Fruit fly (Drosophila melanogaster) whole organism, embryonic: ENCODE data around the gene CG4972.

Experiments
- Antp ChIP-seq: fragments of 200-800 bp; sonication (Bioruptor generic); optimal IDR thresholded peaks from 3 replicates; lab custom pipeline; 2016; ENCODE audit warnings: missing biosample characterization, missing genetic modification characterization
- Awh ChIP-seq: fragments of 200-800 bp; sonication (Bioruptor generic); IDR thresholded peaks from 2 replicates; pipeline ENCODE4, ENCODE4 v1.3.6; 2022; ENCODE audit warnings: missing biosample characterization, missing genetic modification characterization
- B-H1 ChIP-seq: fragments of 200-800 bp; sonication (Bioruptor generic); IDR thresholded peaks from 3 replicates; pipeline ENCODE4 v1.3.6; 2022; ENCODE audit warnings: missing biosample characterization, missing genetic modification characterization
- CG10462 ChIP-seq: fragments of 200-800 bp; sonication (Bioruptor generic); optimal IDR thresholded peaks from 2 replicates; lab custom pipeline; 2016; ENCODE audit warnings: missing biosample characterization, missing genetic modification characterization
- CG11695 ChIP-seq: fragments of 200-800 bp; sonication (Bioruptor generic); IDR thresholded peaks from 3 replicates; pipeline ENCODE4 v1.3.6; 2022; ENCODE audit warnings: missing biosample characterization, missing genetic modification characterization
- CG12071 ChIP-seq: fragments of 200-800 bp; sonication (Bioruptor generic); optimal IDR thresholded peaks from 3 replicates; lab custom pipeline; 2018; ENCODE audit warnings: missing biosample characterization, mild to moderate bottlenecking, missing genetic modification characterization
- CG12744 ChIP-seq: fragments of 200-800 bp; sonication (Bioruptor generic); optimal IDR thresholded peaks from 2 replicates; lab custom pipeline; 2016; ENCODE audit warnings: missing biosample characterization, missing genetic modification characterization
- CG14965 ChIP-seq: fragments of 200-800 bp; sonication (Bioruptor generic); optimal IDR thresholded peaks from 2 replicates; lab custom pipeline; 2016; ENCODE audit warnings: missing biosample characterization, missing genetic modification characterization, borderline replicate concordance
- CG15011 ChIP-seq: fragments of 200-800 bp; sonication (Bioruptor generic); optimal IDR thresholded peaks from 3 replicates; lab custom pipeline; 2018; ENCODE audit warnings: missing biosample characterization, mild to moderate bottlenecking, missing genetic modification characterization
- CG15479 ChIP-seq: fragments of 200-800 bp; sonication (Bioruptor generic); optimal IDR thresholded peaks from 3 replicates; lab custom pipeline; 2019; ENCODE audit warnings: missing biosample characterization, mild to moderate bottlenecking, missing genetic modification characterization, moderate library complexity
- CG15601 ChIP-seq: fragments of 200-800 bp; sonication (Bioruptor generic); optimal IDR thresholded peaks from 3 replicates; lab custom pipeline; 2019; ENCODE audit warnings: missing biosample characterization, mild to moderate bottlenecking, missing genetic modification characterization, moderate library complexity
- CG2678 ChIP-seq: fragments of 200-800 bp; sonication (Bioruptor generic); optimal IDR thresholded peaks from 3 replicates; lab custom pipeline; 2019; ENCODE audit warnings: missing biosample characterization, mild to moderate bottlenecking, missing genetic modification characterization, moderate library complexity
- CG3281 ChIP-seq: fragments of 200-800 bp; sonication (Bioruptor generic); optimal IDR thresholded peaks from 3 replicates; lab custom pipeline; 2017; ENCODE audit warnings: missing biosample characterization, mild to moderate bottlenecking, missing genetic modification characterization
- CG42726 ChIP-seq: fragments of 200-800 bp; sonication (Bioruptor generic); IDR thresholded peaks from 2 replicates; pipeline ENCODE4 v1.3.6; 2022; ENCODE audit warnings: missing biosample characterization, missing genetic modification characterization; ENCODE audit not compliant: partially characterized antibody
- CG4328 ChIP-seq: fragments of 200-800 bp; sonication (Bioruptor generic); optimal IDR thresholded peaks from 3 replicates; lab custom pipeline; 2017; ENCODE audit warnings: missing biosample characterization, missing genetic modification reagents, missing genetic modification characterization
- CG43689 ChIP-seq: fragments of 200-800 bp; sonication (Bioruptor generic); IDR thresholded peaks from 2 replicates; pipeline ENCODE4 v1.3.6; 2022; ENCODE audit warnings: missing biosample characterization, missing genetic modification characterization
- CG6254 ChIP-seq: fragments of 200-800 bp; sonication (Bioruptor generic); optimal IDR thresholded peaks from 3 replicates; lab custom pipeline; 2017; ENCODE audit warnings: mild to moderate bottlenecking, missing biosample characterization, missing genetic modification reagents, missing genetic modification characterization
- CG6689 ChIP-seq: fragments of 200-800 bp; sonication (Bioruptor generic); IDR thresholded peaks from 2 replicates; pipeline ENCODE4 v1.3.6; 2022; ENCODE audit warnings: missing biosample characterization, missing genetic modification characterization
- CG6813 ChIP-seq: fragments of 200-800 bp; sonication (Bioruptor generic); optimal IDR thresholded peaks from 2 replicates; lab custom pipeline; 2017; ENCODE audit warnings: missing biosample characterization, missing genetic modification characterization, mild to moderate bottlenecking, moderate library complexity, missing genetic modification reagents
- CG7839 ChIP-seq: fragments of 200-800 bp; sonication (Bioruptor generic); optimal IDR thresholded peaks from 3 replicates; lab custom pipeline; 2018; ENCODE audit warnings: missing biosample characterization, mild to moderate bottlenecking, missing genetic modification characterization, moderate library complexity
- CG7928 ChIP-seq: fragments of 200-800 bp; sonication (Bioruptor generic); optimal IDR thresholded peaks from 2 replicates; lab custom pipeline; 2017; ENCODE audit warnings: missing biosample characterization, mild to moderate bottlenecking, missing genetic modification characterization
- CG8388 ChIP-seq: fragments of 200-800 bp; sonication (Bioruptor generic); optimal IDR thresholded peaks from 2 replicates; lab custom pipeline; 2019; ENCODE audit warnings: missing biosample characterization, mild to moderate bottlenecking, missing genetic modification characterization, moderate library complexity
- CG9609 ChIP-seq: fragments of 200-800 bp; sonication (Bioruptor generic); optimal IDR thresholded peaks from 3 replicates; lab custom pipeline; 2016; ENCODE audit warnings: missing biosample characterization, missing genetic modification characterization
- CG9932 ChIP-seq: fragments of 200-800 bp; sonication (Bioruptor generic); IDR thresholded peaks from 2 replicates; pipeline ENCODE4 v1.3.6; 2022; ENCODE audit warnings: missing biosample characterization, missing genetic modification characterization
- Dad ChIP-seq: fragments of 200-800 bp; sonication (Bioruptor generic); optimal IDR thresholded peaks from 3 replicates; lab custom pipeline; 2016; ENCODE audit warnings: missing biosample characterization, missing genetic modification characterization
- Dref ChIP-seq: fragments of 200-800 bp; sonication (Bioruptor generic); IDR thresholded peaks from 2 replicates; pipeline ENCODE4 v1.3.6; 2022; ENCODE audit warnings: missing biosample characterization, missing genetic modification characterization
- Elba2 ChIP-seq: fragments of 200-800 bp; sonication (Bioruptor generic); optimal IDR thresholded peaks from 3 replicates; lab custom pipeline; 2016; ENCODE audit warnings: missing biosample characterization, missing genetic modification characterization
- Ets97D ChIP-seq: fragments of 200-800 bp; sonication (Bioruptor generic); optimal IDR thresholded peaks from 3 replicates; lab custom pipeline; 2016; ENCODE audit warnings: missing biosample characterization, missing genetic modification characterization
- HLHmδ ChIP-seq: fragments of 200-800 bp; sonication (Bioruptor generic); optimal IDR thresholded peaks from 2 replicates; lab custom pipeline; 2018; ENCODE audit warnings: missing biosample characterization, mild to moderate bottlenecking, missing genetic modification characterization, moderate library complexity
- HmgD ChIP-seq: fragments of 200-800 bp; sonication (Bioruptor generic); optimal IDR thresholded peaks from 3 replicates; lab custom pipeline; 2016; ENCODE audit warnings: missing biosample characterization, missing genetic modification characterization
- HmgZ ChIP-seq: fragments of 200-800 bp; sonication (Bioruptor generic); optimal IDR thresholded peaks from 2 replicates; lab custom pipeline; 2018; ENCODE audit warnings: missing biosample characterization, mild to moderate bottlenecking, missing genetic modification characterization
- Hr51 ChIP-seq, 2 experiments: fragments of 200-800 bp; sonication (Bioruptor generic); optimal IDR thresholded peaks; 2 replicates in 1 of 2; 3 replicates in 1 of 2; lab custom pipeline; 2016 to 2018; ENCODE audit warnings: missing biosample characterization in 2 of 2, missing genetic modification characterization in 2 of 2, mild to moderate bottlenecking in 1 of 2, moderate library complexity in 1 of 2
- Jarid2 ChIP-seq: fragments of 200-800 bp; sonication (Bioruptor generic); optimal IDR thresholded peaks from 3 replicates; lab custom pipeline; 2017; ENCODE audit warnings: mild to moderate bottlenecking, missing biosample characterization, missing genetic modification reagents, missing genetic modification characterization
- MBD-R2 ChIP-seq: fragments of 200-800 bp; sonication (Bioruptor generic); IDR thresholded peaks from 2 replicates; pipeline ENCODE4 v1.3.6; 2022; ENCODE audit warnings: missing biosample characterization, missing genetic modification characterization
- Neu2 ChIP-seq: fragments of 200-800 bp; sonication (Bioruptor generic); optimal IDR thresholded peaks from 3 replicates; lab custom pipeline; 2016; ENCODE audit warnings: missing biosample characterization, missing genetic modification characterization, borderline replicate concordance
- Nf-YA ChIP-seq: fragments of 200-800 bp; sonication (Bioruptor generic); IDR thresholded peaks from 2 replicates; pipeline ENCODE4 v1.3.6; 2022; ENCODE audit warnings: missing biosample characterization, missing genetic modification characterization
- Nf-YC ChIP-seq: fragments of 200-800 bp; optimal IDR thresholded peaks from 3 replicates; lab custom pipeline; 2019; ENCODE audit warnings: missing biosample characterization, mild to moderate bottlenecking, missing genetic modification characterization, moderate library complexity
- Rfx ChIP-seq: fragments of 200-800 bp; sonication (Bioruptor generic); IDR thresholded peaks from 2 replicates; pipeline ENCODE4 v1.3.6; 2022; ENCODE audit warnings: missing biosample characterization, missing genetic modification characterization
- Six4 ChIP-seq: fragments of 200-800 bp; sonication (Bioruptor generic); optimal IDR thresholded peaks from 2 replicates; lab custom pipeline; 2016; ENCODE audit warnings: missing biosample characterization, missing genetic modification characterization
- Usf ChIP-seq: fragments of 200-800 bp; sonication (Bioruptor generic); optimal IDR thresholded peaks from 2 replicates; lab custom pipeline; 2017; ENCODE audit warnings: missing genotype, missing biosample characterization, missing genetic modification characterization
- Xbp1 ChIP-seq: fragments of 200-800 bp; sonication (Bioruptor generic); optimal IDR thresholded peaks from 3 replicates; lab custom pipeline; 2016; ENCODE audit warnings: missing biosample characterization, mild to moderate bottlenecking, missing genetic modification characterization
- ash1 ChIP-seq: fragments of 200-800 bp; sonication (Bioruptor generic); optimal IDR thresholded peaks from 2 replicates; lab custom pipeline; 2018; ENCODE audit warnings: missing biosample characterization, mild to moderate bottlenecking, missing genetic modification characterization
- az2 ChIP-seq: fragments of 200-800 bp; sonication (Bioruptor generic); optimal IDR thresholded peaks from 3 replicates; lab custom pipeline; 2016; ENCODE audit warnings: missing biosample characterization, missing genetic modification characterization
- crol ChIP-seq: fragments of 200-800 bp; sonication (Bioruptor generic); IDR thresholded peaks from 2 replicates; pipeline ENCODE4 v1.3.6; 2022; ENCODE audit warnings: missing biosample characterization, missing genetic modification characterization
- ewg ChIP-seq: fragments of 200-800 bp; sonication (Bioruptor generic); optimal IDR thresholded peaks from 3 replicates; lab custom pipeline; 2017; ENCODE audit warnings: mild to moderate bottlenecking, missing biosample characterization, missing genetic modification reagents, missing genetic modification characterization
- kni ChIP-seq: fragments of 200-800 bp; sonication (Bioruptor generic); optimal IDR thresholded peaks from 3 replicates; lab custom pipeline; 2017; ENCODE audit warnings: mild to moderate bottlenecking, missing biosample characterization, missing genetic modification reagents, missing genetic modification characterization
- mld ChIP-seq: fragments of 200-800 bp; sonication (Bioruptor generic); IDR thresholded peaks from 3 replicates; pipeline ENCODE4 v1.3.6; 2022; ENCODE audit warnings: missing biosample characterization, missing genetic modification characterization; ENCODE audit not compliant: partially characterized antibody
- pho ChIP-seq: fragments of 200-800 bp; sonication (Bioruptor generic); optimal IDR thresholded peaks from 2 replicates; lab custom pipeline; 2016; ENCODE audit warnings: missing biosample characterization, missing genetic modification characterization
- pita ChIP-seq: fragments of 200-800 bp; sonication (Bioruptor generic); optimal IDR thresholded peaks from 2 replicates; lab custom pipeline; 2017; ENCODE audit warnings: missing biosample characterization, mild to moderate bottlenecking, missing genetic modification characterization
- repo ChIP-seq: fragments of 200-800 bp; sonication (Bioruptor generic); optimal IDR thresholded peaks from 2 replicates; lab custom pipeline; 2016; ENCODE audit warnings: missing biosample characterization, missing genetic modification characterization
- run ChIP-seq: fragments of 200-800 bp; sonication (Bioruptor generic); optimal IDR thresholded peaks from 3 replicates; lab custom pipeline; 2018; ENCODE audit warnings: missing biosample characterization, mild to moderate bottlenecking, missing genetic modification characterization

Gene CG4972

DNA sequence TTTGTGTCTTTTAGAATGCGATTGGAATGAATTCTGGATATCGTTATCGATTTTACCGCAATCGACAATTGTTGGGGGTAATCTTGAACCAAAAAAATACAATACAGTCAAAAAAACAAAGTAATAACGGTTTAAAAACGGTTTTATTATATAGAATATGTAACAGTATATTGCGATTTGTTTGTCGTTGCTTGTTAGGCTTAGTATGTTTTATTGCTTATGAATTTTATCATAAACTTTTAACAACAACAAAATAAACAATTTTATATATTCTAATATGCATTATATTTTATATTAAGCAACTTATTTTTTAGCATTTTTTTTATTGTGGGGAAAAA lies 14.8 kb upstream of the CG4972 start, which contains the start of gene CYLD (continued):
- TF ChIP-seq Elba2 (GFP tag; lab: Kevin White, UChicago), result no peak
- TF ChIP-seq CG2678 (tag; lab: Kevin White, UChicago), result peak; percentile 83
- TF ChIP-seq CG3281 (GFP tag; lab: Kevin White, UChicago), result peak; percentile 63
- peak; percentile 75 for TF ChIP-seq CG11695 (GFP tag; lab: Robert Waterston, UW)
- TF ChIP-seq CG6813, result no peak
- TF ChIP-seq CG4328 (GFP tag; lab: Kevin White, UChicago), result no peak
- TF ChIP-seq CG9932 (GFP tag; lab: Robert Waterston, UW), result no peak
- TF ChIP-seq mld (GFP tag; lab: Robert Waterston, UW), result no peak
- no peak for TF ChIP-seq Dad (GFP tag; lab: Kevin White, UChicago)
- peak; percentile 70 for TF ChIP-seq CG6689 (GFP tag; lab: Robert Waterston, UW)
- peak; percentile 70 for TF ChIP-seq CG15601 (tag; lab: Kevin White, UChicago)
- TF ChIP-seq CG10462 (GFP tag; lab: Kevin White, UChicago), result peak; percentile 24
- TF ChIP-seq Jarid2 (GFP tag; lab: Kevin White, UChicago), result no peak
- TF ChIP-seq repo (GFP tag; lab: Kevin White, UChicago), result no peak
- peak; percentile 16 for TF ChIP-seq CG15011
- TF ChIP-seq CG12071 (GFP tag; lab: Kevin White, UChicago), result no peak
- TF ChIP-seq Six4 (GFP tag; lab: Kevin White, UChicago), result peak; percentile 63
- TF ChIP-seq CG7839 (tag; lab: Kevin White, UChicago), result peak; percentile 80
- TF ChIP-seq Nf-YC, result peak; percentile 63
- TF ChIP-seq Dref (GFP tag; lab: Robert Waterston, UW), result peak; percentile 65
- TF ChIP-seq crol, result no peak
- TF ChIP-seq run, result no peak
- TF ChIP-seq ewg (GFP tag; lab: Kevin White, UChicago), result no peak
- peak; percentile 61; the same call in 1 of the 3 replicates for TF ChIP-seq B-H1 (GFP tag; lab: Robert Waterston, UW)
- no peak for TF ChIP-seq Usf (GFP tag; lab: Kevin White, UChicago)
- TF ChIP-seq CG7928 (GFP tag; lab: Kevin White, UChicago), result no peak
- TF ChIP-seq az2 (GFP tag; lab: Kevin White, UChicago), result peak; percentile 77
- no peak for TF ChIP-seq HmgD
- TF ChIP-seq kni, result no peak
- no peak for TF ChIP-seq pita (GFP tag; lab: Kevin White, UChicago)
- no peak for TF ChIP-seq Antp (GFP tag; lab: Kevin White, UChicago)
- TF ChIP-seq ash1 (GFP tag; lab: Kevin White, UChicago), result no peak
- TF ChIP-seq pho, result peak; percentile 18
- TF ChIP-seq Xbp1 (GFP tag; lab: Kevin White, UChicago), result peak; percentile 77
- no peak for TF ChIP-seq CG15479 (GFP tag; lab: Kevin White, UChicago)
- no peak for TF ChIP-seq Awh (GFP tag; lab: Robert Waterston, UW)
- TF ChIP-seq HmgZ, result peak; percentile 42
- peak; percentile 25 for TF ChIP-seq Ets97D (GFP tag; lab: Kevin White, UChicago)
- no peak for TF ChIP-seq CG9609
- TF ChIP-seq MBD-R2 (GFP tag; lab: Robert Waterston, UW), result peak; percentile 56
- peak in 1 of 2 experiments; percentile 81 for TF ChIP-seq Hr51 (GFP tag; optimal IDR thresholded peaks at IDR 0.05; lab: Kevin White, UChicago)
- no peak for TF ChIP-seq CG14965 (GFP tag; lab: Kevin White, UChicago)
- no peak for TF ChIP-seq CG12744 (GFP tag; lab: Kevin White, UChicago)
- TF ChIP-seq Rfx (GFP tag; lab: Robert Waterston, UW), result peak; percentile 74; the same call in 1 of the 2 replicates
- no peak for TF ChIP-seq HLHmδ (GFP tag; lab: Kevin White, UChicago)
- peak; percentile 76 for TF ChIP-seq CG8388 (GFP tag; lab: Kevin White, UChicago)
- TF ChIP-seq Nf-YA, result 0 out of 2 replicates have a peak, but pooled peaks have one; percentile 35
- TF ChIP-seq CG6254, result peak; percentile 21
- no peak for TF ChIP-seq CG42726 (GFP tag; lab: Robert Waterston, UW)
- TF ChIP-seq Neu2, result no peak
- no peak for TF ChIP-seq CG43689 (GFP tag; lab: Robert Waterston, UW)
